Fruit fly (Drosophila melanogaster) whole organism, embryonic: ENCODE data around the gene vib.

ENCODE experiments used
- Blimp-1 ChIP-seq: fragments of 200-800 bp; sonication (Bioruptor generic); optimal IDR thresholded peaks from 3 replicates; lab custom pipeline; 2018; ENCODE audit warnings: missing biosample characterization, missing genetic modification characterization, mild to moderate bottlenecking, moderate library complexity, missing genetic modification reagents
- CG11085 ChIP-seq: fragments of 200-800 bp; sonication (Bioruptor generic); IDR thresholded peaks from 2 replicates; pipeline ENCODE4 v1.3.6; 2022; ENCODE audit warnings: missing biosample characterization, missing genetic modification characterization
- CG11456 ChIP-seq: fragments of 200-800 bp; sonication (Bioruptor generic); IDR thresholded peaks from 3 replicates; pipeline ENCODE4 v1.3.6; 2022; ENCODE audit warnings: missing biosample characterization, missing genetic modification characterization
- CG12942 ChIP-seq: fragments of 200-800 bp; sonication (Bioruptor generic); optimal IDR thresholded peaks from 3 replicates; lab custom pipeline; 2016; ENCODE audit warnings: missing biosample characterization, missing genetic modification characterization
- CG13424 ChIP-seq: fragments of 200-800 bp; sonication (Bioruptor generic); optimal IDR thresholded peaks from 2 replicates; lab custom pipeline; 2019; ENCODE audit warnings: missing biosample characterization, mild to moderate bottlenecking, missing genetic modification characterization, moderate library complexity
- CG1647 ChIP-seq: fragments of 200-800 bp; sonication (Bioruptor generic); optimal IDR thresholded peaks from 3 replicates; lab custom pipeline; 2016; ENCODE audit warnings: missing biosample characterization, missing genetic modification characterization
- CG2116 ChIP-seq: fragments of 200-800 bp; sonication (Bioruptor generic); optimal IDR thresholded peaks from 3 replicates; lab custom pipeline; 2018; ENCODE audit warnings: missing biosample characterization, mild to moderate bottlenecking, missing genetic modification characterization
- CG31224 ChIP-seq: fragments of 200-800 bp; sonication (Bioruptor generic); IDR thresholded peaks from 2 replicates; pipeline ENCODE4 v1.3.6; 2022; ENCODE audit warnings: missing biosample characterization, missing genetic modification characterization
- CG32532 ChIP-seq: fragments of 200-800 bp; sonication (Bioruptor generic); IDR thresholded peaks from 2 replicates; pipeline ENCODE4 v1.3.6; 2022; ENCODE audit warnings: missing biosample characterization, missing genetic modification characterization
- CG34422 ChIP-seq: fragments of 200-800 bp; sonication (Bioruptor generic); IDR thresholded peaks from 3 replicates; pipeline ENCODE4 v1.3.6; 2022; ENCODE audit warnings: missing biosample characterization, missing genetic modification characterization
- CG7357 ChIP-seq: fragments of 200-800 bp; sonication (Bioruptor generic); IDR thresholded peaks from 3 replicates; pipeline ENCODE4 v1.3.6; 2022; ENCODE audit warnings: missing biosample characterization, missing genetic modification characterization
- CG7839 ChIP-seq: fragments of 200-800 bp; sonication (Bioruptor generic); optimal IDR thresholded peaks from 3 replicates; lab custom pipeline; 2018; ENCODE audit warnings: missing biosample characterization, mild to moderate bottlenecking, missing genetic modification characterization, moderate library complexity
- CG7963 ChIP-seq: fragments of 200-800 bp; sonication (Bioruptor generic); IDR thresholded peaks from 3 replicates; pipeline ENCODE4 v1.3.6; 2022; ENCODE audit warnings: missing biosample characterization, missing genetic modification characterization; ENCODE audit not compliant: partially characterized antibody
- Dll ChIP-seq: fragments of 200-800 bp; sonication (Bioruptor generic); IDR thresholded peaks from 4 replicates; pipeline ENCODE4 v1.3.6; 2022; ENCODE audit warnings: missing biosample characterization, missing genetic modification characterization; ENCODE audit not compliant: partially characterized antibody
- Dp ChIP-seq: fragments of 200-800 bp; sonication (Bioruptor generic); optimal IDR thresholded peaks from 2 replicates; lab custom pipeline; 2018; ENCODE audit warnings: missing biosample characterization, mild to moderate bottlenecking, missing genetic modification characterization, moderate library complexity
- E2f2 ChIP-seq: fragments of 200-800 bp; sonication (Bioruptor generic); IDR thresholded peaks from 2 replicates; pipeline ENCODE4 v1.3.6; 2022; ENCODE audit warnings: missing biosample characterization, missing genetic modification characterization
- Elba2 ChIP-seq: fragments of 200-800 bp; sonication (Bioruptor generic); optimal IDR thresholded peaks from 3 replicates; lab custom pipeline; 2016; ENCODE audit warnings: missing biosample characterization, missing genetic modification characterization
- Ets97D ChIP-seq: fragments of 200-800 bp; sonication (Bioruptor generic); optimal IDR thresholded peaks from 3 replicates; lab custom pipeline; 2016; ENCODE audit warnings: missing biosample characterization, missing genetic modification characterization
- HmgD ChIP-seq: fragments of 200-800 bp; sonication (Bioruptor generic); optimal IDR thresholded peaks from 3 replicates; lab custom pipeline; 2016; ENCODE audit warnings: missing biosample characterization, missing genetic modification characterization
- HmgZ ChIP-seq: fragments of 200-800 bp; sonication (Bioruptor generic); optimal IDR thresholded peaks from 2 replicates; lab custom pipeline; 2018; ENCODE audit warnings: missing biosample characterization, mild to moderate bottlenecking, missing genetic modification characterization
- MESR4 ChIP-seq: fragments of 200-800 bp; sonication (Bioruptor generic); optimal IDR thresholded peaks from 2 replicates; lab custom pipeline; 2018; ENCODE audit warnings: missing biosample characterization, mild to moderate bottlenecking, missing genetic modification characterization, moderate library complexity
- NK7.1 ChIP-seq: fragments of 200-800 bp; sonication (Bioruptor generic); optimal IDR thresholded peaks from 3 replicates; lab custom pipeline; 2016; ENCODE audit warnings: missing biosample characterization, missing genetic modification characterization
- Nf-YB ChIP-seq: fragments of 200-800 bp; sonication (Bioruptor generic); optimal IDR thresholded peaks from 3 replicates; lab custom pipeline; 2019; ENCODE audit warnings: missing biosample characterization, mild to moderate bottlenecking, missing genetic modification characterization, moderate library complexity
- Opbp ChIP-seq: fragments of 200-800 bp; sonication (Bioruptor generic); IDR thresholded peaks from 3 replicates; pipeline ENCODE4 v1.3.6; 2022; ENCODE audit warnings: missing biosample characterization, missing genetic modification characterization; ENCODE audit not compliant: partially characterized antibody
- Pdp1 ChIP-seq, 2 experiments: fragments of 200-800 bp; sonication (Bioruptor generic); optimal IDR thresholded peaks; 3 replicates each; lab custom pipeline; 2016; ENCODE audit warnings: missing biosample characterization in 2 of 2, missing genetic modification characterization in 2 of 2, mild to moderate bottlenecking in 1 of 2, moderate library complexity in 1 of 2
- YL-1 ChIP-seq: fragments of 200-800 bp; sonication (Bioruptor generic); optimal IDR thresholded peaks from 3 replicates; lab custom pipeline; 2017; ENCODE audit warnings: missing biosample characterization, mild to moderate bottlenecking, missing genetic modification characterization
- az2 ChIP-seq: fragments of 200-800 bp; sonication (Bioruptor generic); optimal IDR thresholded peaks from 3 replicates; lab custom pipeline; 2016; ENCODE audit warnings: missing biosample characterization, missing genetic modification characterization
- bbx ChIP-seq: fragments of 200-800 bp; sonication (Bioruptor generic); IDR thresholded peaks from 2 replicates; pipeline ENCODE4 v1.3.6; 2022; ENCODE audit warnings: missing biosample characterization, missing genetic modification characterization; ENCODE audit not compliant: partially characterized antibody
- bowl ChIP-seq: fragments of 200-800 bp; sonication (Bioruptor generic); IDR thresholded peaks from 2 replicates; pipeline ENCODE4 v1.3.6; 2022; ENCODE audit warnings: missing biosample characterization, missing genetic modification characterization
- chm ChIP-seq: fragments of 200-800 bp; sonication (Bioruptor generic); IDR thresholded peaks from 2 replicates; pipeline ENCODE4 v1.3.6; 2022; ENCODE audit warnings: missing biosample characterization, missing genetic modification characterization
- ci ChIP-seq: fragments of 200-800 bp; sonication (Bioruptor generic); IDR thresholded peaks from 3 replicates; pipeline ENCODE4 v1.3.6; 2022; ENCODE audit warnings: missing biosample characterization, missing genetic modification characterization
- dpn ChIP-seq, 2 experiments: fragments of 200-800 bp; sonication (Bioruptor generic); optimal IDR thresholded peaks; 3 replicates each; lab custom pipeline; 2016; ENCODE audit warnings: missing biosample characterization in 2 of 2, missing genetic modification characterization in 2 of 2
- grau ChIP-seq: fragments of 200-800 bp; optimal IDR thresholded peaks from 3 replicates; lab custom pipeline; 2019; ENCODE audit warnings: missing biosample characterization, mild to moderate bottlenecking, missing genetic modification characterization, moderate library complexity
- ken ChIP-seq: fragments of 200-800 bp; sonication (Bioruptor generic); IDR thresholded peaks from 3 replicates; pipeline ENCODE4 v1.3.6; 2022; ENCODE audit warnings: missing biosample characterization, missing genetic modification characterization
- klu ChIP-seq: fragments of 200-800 bp; sonication (Bioruptor generic); IDR thresholded peaks from 2 replicates; pipeline ENCODE4 v1.3.6; 2022; ENCODE audit warnings: missing biosample characterization, missing genetic modification characterization
- kni ChIP-seq: fragments of 200-800 bp; sonication (Bioruptor generic); optimal IDR thresholded peaks from 3 replicates; lab custom pipeline; 2017; ENCODE audit warnings: mild to moderate bottlenecking, missing biosample characterization, missing genetic modification reagents, missing genetic modification characterization
- lilli ChIP-seq: fragments of 200-800 bp; sonication (Bioruptor generic); optimal IDR thresholded peaks from 3 replicates; lab custom pipeline; 2016; ENCODE audit warnings: missing biosample characterization, missing genetic modification characterization
- mld ChIP-seq: fragments of 200-800 bp; sonication (Bioruptor generic); IDR thresholded peaks from 3 replicates; pipeline ENCODE4 v1.3.6; 2022; ENCODE audit warnings: missing biosample characterization, missing genetic modification characterization; ENCODE audit not compliant: partially characterized antibody
- onecut ChIP-seq: fragments of 200-800 bp; sonication (Bioruptor generic); IDR thresholded peaks from 2 replicates; pipeline ENCODE4 v1.3.6; 2022; ENCODE audit warnings: missing biosample characterization, missing genetic modification characterization
- p53 ChIP-seq: fragments of 200-800 bp; sonication (Bioruptor generic); optimal IDR thresholded peaks from 2 replicates; lab custom pipeline; 2016; ENCODE audit warnings: missing biosample characterization, missing genetic modification characterization
- pb ChIP-seq: fragments of 200-800 bp; sonication (Bioruptor generic); optimal IDR thresholded peaks from 3 replicates; lab custom pipeline; 2016; ENCODE audit warnings: missing biosample characterization, missing genetic modification characterization
- pum ChIP-seq: fragments of 200-800 bp; sonication (Bioruptor generic); optimal IDR thresholded peaks from 2 replicates; lab custom pipeline; 2016; ENCODE audit warnings: missing biosample characterization, missing genetic modification characterization
- pzg ChIP-seq: fragments of 200-800 bp; sonication (Bioruptor generic); optimal IDR thresholded peaks from 3 replicates; lab custom pipeline; 2018; ENCODE audit warnings: missing biosample characterization, mild to moderate bottlenecking, missing genetic modification characterization, moderate library complexity
- slbo ChIP-seq: fragments of 200-800 bp; sonication (Bioruptor generic); IDR thresholded peaks from 2 replicates; pipeline ENCODE4 v1.3.6; 2022; ENCODE audit warnings: missing biosample characterization, missing genetic modification characterization
- sna ChIP-seq: fragments of 200-800 bp; sonication (Bioruptor generic); IDR thresholded peaks from 2 replicates; pipeline ENCODE4 v1.3.6; 2022; ENCODE audit warnings: missing biosample characterization, missing genetic modification characterization; ENCODE audit not compliant: partially characterized antibody
- so ChIP-seq: fragments of 200-800 bp; sonication (Bioruptor generic); IDR thresholded peaks from 3 replicates; pipeline ENCODE4 v1.3.6; 2022; ENCODE audit warnings: missing biosample characterization, missing genetic modification characterization
- tna ChIP-seq: fragments of 200-800 bp; sonication (Bioruptor generic); IDR thresholded peaks from 2 replicates; pipeline ENCODE4 v1.3.6; 2022; ENCODE audit warnings: missing biosample characterization, missing genetic modification characterization; ENCODE audit not compliant: partially characterized antibody
- tx ChIP-seq: fragments of 200-800 bp; sonication (Bioruptor generic); optimal IDR thresholded peaks from 2 replicates; lab custom pipeline; 2016; ENCODE audit warnings: missing biosample characterization, missing genetic modification characterization

vib gene

DNA sequence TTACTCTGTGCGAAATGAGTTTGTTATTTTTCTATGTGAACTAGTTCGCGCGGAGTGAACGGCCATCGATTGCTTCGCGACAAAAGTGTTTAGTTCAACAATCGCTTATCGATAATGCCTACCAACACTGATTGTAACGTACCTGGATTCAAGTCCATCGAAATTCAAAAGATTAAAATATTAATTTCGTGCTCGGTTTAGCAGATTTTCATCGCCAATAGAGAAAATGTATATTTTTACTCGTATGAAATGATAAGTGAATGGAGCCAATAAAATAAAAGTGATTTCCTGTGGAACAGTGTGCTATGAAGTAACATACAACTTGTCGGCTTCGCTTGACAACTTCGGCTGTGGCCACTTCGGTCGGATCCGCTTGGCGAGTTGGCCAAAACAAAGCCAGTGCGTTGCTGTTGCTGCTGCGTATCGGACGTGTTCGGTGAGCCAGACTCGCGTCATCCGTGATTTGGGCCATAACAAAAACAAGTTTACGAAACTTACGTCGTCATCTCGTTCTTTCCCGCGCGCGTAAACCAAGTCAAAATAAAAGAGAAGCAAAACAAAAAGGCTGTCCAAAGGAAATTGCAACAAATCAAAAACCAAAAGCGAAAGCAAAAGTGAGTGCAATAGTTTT, 46.1 kb downstream of the vib start, which contains the start of the genes CG5555 and myd (continued):
- peak; percentile 19; the same call in 1 of the 2 replicates for TF ChIP-seq bowl (GFP tag; lab: Robert Waterston, UW)
- TF ChIP-seq Dp (GFP tag; lab: Kevin White, UChicago) = peak; percentile 80
- 0 out of 3 replicates have a peak, but pooled peaks have one; percentile 27 for TF ChIP-seq CG11456 (GFP tag; lab: Robert Waterston, UW)
- peak; percentile 47 for TF ChIP-seq pb
- TF ChIP-seq CG2116 (GFP tag; lab: Kevin White, UChicago) = peak; percentile 91
- TF ChIP-seq tx (GFP tag; lab: Kevin White, UChicago) = peak; percentile 27
- TF ChIP-seq dpn (GFP tag; optimal IDR thresholded peaks at IDR 0.05; lab: Kevin White, UChicago) = peak; percentile 40 to 50
- TF ChIP-seq grau (tag; lab: Kevin White, UChicago) = peak; percentile 66
- peak; percentile 34; the same call in 1 of the 2 replicates for TF ChIP-seq klu (GFP tag; lab: Robert Waterston, UW)
- peak; percentile 82 for TF ChIP-seq sna (GFP tag; lab: Robert Waterston, UW)
- peak; percentile 27 for TF ChIP-seq Blimp-1 (GFP tag; lab: Kevin White, UChicago)
- 0 out of 3 replicates have a peak, but pooled peaks have one; percentile 13 for TF ChIP-seq so
- TF ChIP-seq tna (GFP tag; lab: Robert Waterston, UW) = peak; percentile 85
- TF ChIP-seq CG31224 (GFP tag; lab: Robert Waterston, UW) = peak; percentile 42; the same call in 1 of the 2 replicates
- TF ChIP-seq az2 (GFP tag; lab: Kevin White, UChicago) = peak; percentile 17
- TF ChIP-seq CG1647 (GFP tag; lab: Kevin White, UChicago) = no peak
- peak; percentile 51; the same call in 1 of the 2 replicates for TF ChIP-seq slbo
- peak; percentile 50 for TF ChIP-seq HmgZ
- TF ChIP-seq pzg (GFP tag; lab: Kevin White, UChicago) = peak; percentile 60
- peak; percentile 59 for TF ChIP-seq CG7839 (tag; lab: Kevin White, UChicago)
- TF ChIP-seq kni (GFP tag; lab: Kevin White, UChicago) = peak; percentile 3
- TF ChIP-seq Nf-YB (GFP tag; lab: Kevin White, UChicago) = peak; percentile 16
- TF ChIP-seq CG7357 = peak; percentile 33; the same call in 1 of the 3 replicates
- TF ChIP-seq CG32532 (GFP tag; lab: Robert Waterston, UW) = peak; percentile 70
- TF ChIP-seq ci = peak; percentile 59; the same call in 1 of the 3 replicates
- no peak for TF ChIP-seq HmgD (GFP tag; lab: Kevin White, UChicago)
- no peak for TF ChIP-seq CG12942
- TF ChIP-seq Dll = peak; percentile 78
- TF ChIP-seq p53 (GFP tag; lab: Kevin White, UChicago) = no peak
- peak; percentile 29; the same call in 1 of the 2 replicates for TF ChIP-seq onecut (GFP tag; lab: Robert Waterston, UW)
- peak; percentile 44 for TF ChIP-seq YL-1 (GFP tag; lab: Kevin White, UChicago)
- peak; percentile 30 for TF ChIP-seq NK7.1 (GFP tag; lab: Kevin White, UChicago)
- TF ChIP-seq Opbp (GFP tag; lab: Robert Waterston, UW) = peak; percentile 75
- peak; percentile 64 for TF ChIP-seq lilli (GFP tag; lab: Kevin White, UChicago)
- TF ChIP-seq ken (GFP tag; lab: Robert Waterston, UW) = peak; percentile 50; the same call in 1 of the 3 replicates
- peak; percentile 28; the same call in 1 of the 2 replicates for TF ChIP-seq chm (GFP tag; lab: Robert Waterston, UW)
- TF ChIP-seq bbx (GFP tag; lab: Robert Waterston, UW) = peak; percentile 81
- TF ChIP-seq CG34422 (GFP tag; lab: Robert Waterston, UW) = peak; percentile 39; the same call in 1 of the 3 replicates
- peak; percentile 52; the same call in 1 of the 3 replicates for TF ChIP-seq mld (GFP tag; lab: Robert Waterston, UW)
- TF ChIP-seq CG13424 = peak; percentile 34
- no peak for TF ChIP-seq Elba2 (GFP tag; lab: Kevin White, UChicago)
- peak; percentile 11 to 66 for TF ChIP-seq Pdp1 (GFP tag; optimal IDR thresholded peaks at IDR 0.05; lab: Kevin White, UChicago)
- TF ChIP-seq CG7963 (GFP tag; lab: Robert Waterston, UW) = peak; percentile 75
- peak; percentile 71 for TF ChIP-seq Ets97D (GFP tag; lab: Kevin White, UChicago)
- peak; percentile 13 for TF ChIP-seq pum (GFP tag; lab: Kevin White, UChicago)
- TF ChIP-seq E2f2 (GFP tag; lab: Robert Waterston, UW) = peak; percentile 86
- peak; percentile 53 for TF ChIP-seq MESR4 (GFP tag; lab: Kevin White, UChicago)
- TF ChIP-seq CG11085 (GFP tag; lab: Robert Waterston, UW) = 0 out of 2 replicates have a peak, but pooled peaks have one; percentile 35
